Fruit fly (Drosophila melanogaster) whole organism, larva: Measurements from ENCODE around the gene Cbp20.
A peak's percentile ranks its signal among the peaks of the same experiment; 100 is the strongest.

Experiments
- noc ChIP-seq: fragments of 200-800 bp; sonication (Bioruptor generic); optimal IDR thresholded peaks from 3 replicates; lab custom pipeline; 2019; ENCODE audit warnings: missing biosample characterization, mild to moderate bottlenecking, missing genetic modification characterization, moderate library complexity

Gene Cbp20

DNA sequence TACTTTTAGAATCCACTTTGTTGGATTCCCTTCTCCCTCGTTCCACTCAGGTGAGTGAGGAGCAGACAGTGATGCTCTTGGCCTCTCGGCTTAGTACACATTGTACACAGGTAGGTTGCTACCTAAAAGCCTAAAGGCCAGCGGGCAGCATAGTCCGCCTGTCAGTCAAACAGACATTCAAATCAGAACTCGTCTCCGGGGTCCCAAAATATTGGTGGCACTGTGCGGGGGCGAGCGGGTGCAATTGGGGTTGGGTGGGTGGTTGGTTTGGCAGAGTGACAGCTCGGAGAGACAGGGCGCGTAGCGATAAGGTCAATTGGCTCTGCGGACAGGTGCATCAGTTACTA lies 33.3 kb downstream of the Cbp20 start:
- TF ChIP-seq noc (tag; lab: Kevin White, UChicago), result no peak

DNA sequence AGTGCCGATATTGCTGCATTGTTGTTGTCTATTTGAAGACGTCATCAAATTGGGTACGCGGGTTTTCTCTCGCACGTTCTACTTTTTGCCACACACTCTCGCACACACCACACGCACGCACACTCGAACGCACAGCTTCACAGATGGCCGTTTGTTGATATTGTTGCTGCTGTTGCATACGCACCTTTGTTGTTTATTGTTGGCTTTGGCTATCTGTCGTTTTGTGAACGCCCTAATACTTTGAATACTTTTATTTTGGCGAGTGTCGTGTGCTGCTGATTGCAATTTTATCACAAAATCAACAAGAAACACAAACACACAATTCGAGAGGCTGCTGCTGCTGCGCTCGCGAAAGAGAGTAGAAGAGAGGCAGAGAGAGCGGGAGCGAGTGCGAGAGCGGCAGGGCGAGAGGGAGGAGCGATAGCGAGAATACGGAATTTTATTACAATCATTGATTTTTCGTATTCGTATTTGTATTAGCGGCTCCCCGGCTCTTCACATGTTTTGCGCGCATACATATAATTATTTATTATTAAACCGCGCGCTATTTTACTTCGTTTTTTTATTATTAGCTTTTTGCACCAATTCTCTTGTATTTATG lies 34.2 kb downstream of the Cbp20 start:
- TF ChIP-seq noc (tag; lab: Kevin White, UChicago), result peak; percentile 50

DNA sequence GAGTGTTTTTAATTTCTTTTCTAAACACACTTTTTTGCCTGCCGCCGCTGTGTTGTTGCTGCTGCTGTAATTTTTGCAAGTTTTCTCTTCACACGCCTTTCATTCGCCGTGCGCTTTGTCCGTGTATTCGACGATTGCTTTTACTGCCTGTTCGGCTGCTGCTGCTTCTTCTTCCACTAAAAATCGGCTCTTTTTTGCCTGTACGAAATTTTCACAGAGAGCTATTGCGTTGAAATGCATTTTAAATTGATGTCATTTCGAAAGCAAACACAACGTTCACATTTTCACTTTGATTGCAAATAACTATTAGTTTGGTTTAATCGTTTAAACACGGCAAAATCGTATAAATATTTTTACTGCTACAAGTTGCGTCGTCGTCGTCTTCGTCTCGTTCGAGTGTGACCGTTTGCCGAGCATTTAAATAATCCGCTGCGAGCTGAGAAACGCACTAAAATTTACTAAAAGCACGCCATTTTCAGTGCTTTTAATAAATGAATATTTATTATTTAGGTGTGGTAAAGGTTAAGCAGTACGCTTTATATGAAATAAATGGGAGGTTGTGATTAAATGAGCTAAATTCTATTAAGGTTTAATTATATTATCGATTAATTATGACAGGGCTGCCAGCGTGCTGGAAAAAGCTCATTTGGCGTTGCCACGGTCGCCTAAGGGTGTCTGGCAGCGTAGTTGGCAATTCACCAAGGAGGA lies 34.9 kb downstream of the Cbp20 start, which contains the start of the genes Ssdp and CG7985:
TSS of gene Ssdp (minus strand) at position 419 of the 708 bp plus-strand sequence.
TSS of gene CG7985 (plus strand) at position 681 of the 708 bp plus-strand sequence.
- no peak for TF ChIP-seq noc (tag; lab: Kevin White, UChicago)

DNA sequence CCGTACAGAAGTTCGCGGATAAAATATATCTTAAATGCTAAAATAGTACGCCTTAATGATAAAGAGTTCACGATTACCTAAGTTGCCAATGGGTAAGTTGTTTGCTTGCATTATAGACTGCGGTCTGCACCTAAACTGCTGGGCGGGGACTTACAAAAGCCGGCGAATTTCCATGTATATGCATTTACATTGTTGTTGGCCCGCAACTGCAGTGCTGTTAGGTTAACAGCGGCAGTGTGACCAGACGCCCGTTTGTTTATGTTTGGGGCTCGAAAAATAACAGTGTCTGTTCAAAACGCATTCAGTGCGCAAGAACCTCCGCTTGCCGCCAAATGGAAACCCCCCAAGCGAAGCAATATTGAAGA lies 35.4 kb downstream of the Cbp20 start:
- TF ChIP-seq noc (tag; lab: Kevin White, UChicago), result no peak

DNA sequence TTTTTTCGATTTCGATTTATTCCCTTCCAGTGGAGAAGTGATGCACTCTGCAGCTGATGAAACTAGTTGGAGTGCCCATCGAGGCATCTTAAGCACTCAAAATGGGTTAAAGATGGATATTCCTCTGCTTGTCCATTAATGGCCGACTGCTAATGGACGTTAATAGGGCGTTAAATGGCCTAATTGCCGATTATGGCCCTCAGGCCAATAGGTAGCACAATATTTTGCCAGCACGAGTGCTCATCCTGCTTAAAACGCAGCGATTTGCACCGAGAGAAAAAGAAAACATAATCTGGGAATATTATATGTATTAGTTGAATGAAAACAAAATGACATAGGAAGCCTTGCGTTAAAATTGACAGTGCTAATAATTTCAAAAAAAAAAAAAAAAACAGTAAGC lies 44.0 kb downstream of the Cbp20 start, which contains the start of gene CG44158:
TSS of gene CG44158 (plus strand) at position 301 of the 400 bp plus-strand sequence.
- no peak for TF ChIP-seq noc (tag; lab: Kevin White, UChicago)
